Worm (Caenorhabditis elegans): ENCODE measurements around the gene F48E8.4.

Gene F48E8.4

ce11 chrIII:5413680-5414079, 39.7 kb upstream of the F48E8.4 start, which contains the start of gene grl-22:
grl-22 (minus strand) TSS chrIII:5414011.
- TF ChIP-seq zfh-2 (GFP tag; conservative IDR thresholded peaks at IDR 0.05) (peak; percentile 86), xnd-1 (tag; optimal IDR thresholded peaks at IDR 0.05) (no peak), hmg-20 (GFP tag; IDR thresholded peaks at IDR 0.05) (no peak), egrh-3 (GFP tag; IDR thresholded peaks at IDR 0.05) (peak; percentile 64; the same call in 1 of the 2 replicates)

- TF ChIP-seq tbp1 (GFP tag; optimal IDR thresholded peaks at IDR 0.05) (no peak), hmg-1.2 (GFP tag; IDR thresholded peaks at IDR 0.05) (no peak), lag-1 (GFP tag; IDR thresholded peaks at IDR 0.05) (no peak), ztf-6 (GFP tag; IDR thresholded peaks at IDR 0.05) (no peak), cebp-2 (GFP tag; IDR thresholded peaks at IDR 0.05) (no peak), F37B4.10 (GFP tag; IDR thresholded peaks at IDR 0.05) (no peak), C17E4.6 (GFP tag; IDR thresholded peaks at IDR 0.05) (no peak), mel-28 (tag; optimal IDR thresholded peaks at IDR 0.05; ENCODE audit: borderline replicate concordance) (no peak), B0261.1 (tag; optimal IDR thresholded peaks at IDR 0.05) (no peak), lin-40 (tag; optimal IDR thresholded peaks at IDR 0.05) (no peak), D2030.7 (GFP tag; IDR thresholded peaks at IDR 0.05) (no peak), B0336.3 (GFP tag; IDR thresholded peaks at IDR 0.05) (no peak), T26A5.8 (tag; optimal IDR thresholded peaks at IDR 0.05) (no peak), ceh-79 (tag; optimal IDR thresholded peaks at IDR 0.05) (no peak), tbx-9 (tag; optimal IDR thresholded peaks at IDR 0.05; ENCODE audit: borderline replicate concordance) (no peak), Y53G8AR.9 (GFP tag; conservative IDR thresholded peaks at IDR 0.05) (no peak), aptf-2 (GFP tag; conservative IDR thresholded peaks at IDR 0.05) (no peak)
These were observed 35.5 kb upstream of the F48E8.4 start for ce11 chrIII:5417921-5418320.

- TF ChIP-seq attf-6 (GFP tag; IDR thresholded peaks at IDR 0.05) (no peak), repo-1 (tag; optimal IDR thresholded peaks at IDR 0.05) (no peak), F10E7.11 (tag; optimal IDR thresholded peaks at IDR 0.05) (no peak), madf-3 (GFP tag; IDR thresholded peaks at IDR 0.05) (no peak), ekl-4 (GFP tag; IDR thresholded peaks at IDR 0.05) (no peak), cebp-2 (GFP tag; IDR thresholded peaks at IDR 0.05) (no peak), egl-44 (GFP tag; IDR thresholded peaks at IDR 0.05) (no peak), F57A8.1 (GFP tag; optimal IDR thresholded peaks at IDR 0.05) (no peak), lsl-1 (GFP tag; optimal IDR thresholded peaks at IDR 0.05) (no peak), hlh-26 (GFP tag; conservative IDR thresholded peaks at IDR 0.05) (no peak), akir-1 (GFP tag; optimal IDR thresholded peaks at IDR 0.05) (no peak), sptf-2 (GFP tag; optimal IDR thresholded peaks at IDR 0.05) (no peak), mcd-1 (GFP tag; IDR thresholded peaks at IDR 0.05) (no peak)
These were observed 33.9 kb upstream of the F48E8.4 start for ce11 chrIII:5419527-5419926.

- TF ChIP-seq dpl-1 (GFP tag; optimal IDR thresholded peaks at IDR 0.05) (no peak), athp-1 (tag; optimal IDR thresholded peaks at IDR 0.05) (no peak), F57C9.4 (tag; optimal IDR thresholded peaks at IDR 0.05) (no peak), F49E8.2 (tag; optimal IDR thresholded peaks at IDR 0.05; ENCODE audit: insufficient read depth) (no peak), F55B11.4 (tag; optimal IDR thresholded peaks at IDR 0.05; ENCODE audit: borderline replicate concordance, insufficient read depth) (no peak), D2030.7 (GFP tag; IDR thresholded peaks at IDR 0.05) (no peak), rec-8 (tag; optimal IDR thresholded peaks at IDR 0.05) (no peak), B0336.3 (GFP tag; IDR thresholded peaks at IDR 0.05) (no peak), hmg-1.2 (GFP tag; IDR thresholded peaks at IDR 0.05) (no peak)
These were observed 33.1 kb upstream of the F48E8.4 start for ce11 chrIII:5420276-5420675.
